Worm (Caenorhabditis elegans) whole organism, young adult: ENCODE data around the gene B0280.9.
"Not testable (repeated sequence)": the region's sequence is repeated elsewhere in the genome, so short reads cannot be mapped to it uniquely, and the experiment has no call there.

Source experiments
- B0261.1 ChIP-seq: sonication (generic microtip); optimal IDR thresholded peaks from 2 replicates; lab custom pipeline; 2016; ENCODE audit warnings: mild to moderate bottlenecking, missing genetic modification characterization, moderate library complexity, missing compliant biosample characterization
- D2030.7 ChIP-seq: fragments of 200-800 bp; sonication (Bioruptor generic); IDR thresholded peaks from 2 replicates; pipeline ENCODE4 v1.3.6; 2022; ENCODE audit warnings: missing genetic modification reagents, missing genetic modification characterization, missing compliant biosample characterization
- F10E7.11 ChIP-seq: sonication (generic microtip); optimal IDR thresholded peaks from 2 replicates; lab custom pipeline; 2017; ENCODE audit warnings: mild to moderate bottlenecking, missing genetic modification characterization, moderate library complexity, missing compliant biosample characterization
- F37B4.10 ChIP-seq: fragments of 200-800 bp; sonication (Bioruptor generic); IDR thresholded peaks from 2 replicates; pipeline ENCODE4 v1.3.6; 2022; ENCODE audit warnings: missing genetic modification characterization, missing compliant biosample characterization
- Y53F4B.3 ChIP-seq: fragments of 200-800 bp; sonication (Bioruptor generic); IDR thresholded peaks from 2 replicates; pipeline ENCODE4 v1.3.6; 2022; ENCODE audit warnings: missing genetic modification reagents, missing genetic modification characterization, missing compliant biosample characterization
- Y53G8AR.9 ChIP-seq: fragments of 200-800 bp; sonication (Bioruptor generic); conservative IDR thresholded peaks from 2 replicates; pipeline ENCODE4 v1.3.6; 2022; ENCODE audit warnings: missing genetic modification reagents, missing genetic modification characterization, missing compliant biosample characterization
- Y56A3A.18 ChIP-seq: fragments of 200-800 bp; sonication (Bioruptor generic); IDR thresholded peaks from 2 replicates; pipeline ENCODE4 v1.3.6; 2022; ENCODE audit warnings: missing genetic modification reagents, missing genetic modification characterization, missing compliant biosample characterization
- ZK185.1 ChIP-seq: sonication (generic microtip); optimal IDR thresholded peaks from 2 replicates; lab custom pipeline; 2016; ENCODE audit warnings: mild to moderate bottlenecking, missing genetic modification characterization, missing compliant biosample characterization; ENCODE audit not compliant: poor library complexity, severe bottlenecking
- ama-1 ChIP-seq, 3 experiments: fragments of 150-350 bp in 1 of 3; sonication (generic microtip) in 2 of 3; optimal IDR thresholded peaks; 2 replicates each; lab custom pipeline; 2014 to 2018; ENCODE audit warnings: missing biosample characterization in 2 of 3, missing genetic modification characterization in 2 of 3, missing genetic modification reagents in 2 of 3
- atf-7 ChIP-seq: sonication (generic microtip); optimal IDR thresholded peaks from 2 replicates; lab custom pipeline; 2017; ENCODE audit warnings: mild to moderate bottlenecking, missing genetic modification characterization, missing compliant biosample characterization
- attf-3 ChIP-seq: fragments of 200-800 bp; sonication (Bioruptor generic); conservative IDR thresholded peaks from 2 replicates; pipeline ENCODE4 v1.3.6; 2022; ENCODE audit warnings: missing genetic modification reagents, missing genetic modification characterization, missing compliant biosample characterization
- cebp-2 ChIP-seq: fragments of 200-800 bp; sonication (Bioruptor generic); IDR thresholded peaks from 2 replicates; pipeline ENCODE4 v1.3.6; 2022; ENCODE audit warnings: missing genetic modification characterization, missing compliant biosample characterization
- ceh-100 ChIP-seq: fragments of 200-800 bp; sonication (Bioruptor generic); IDR thresholded peaks from 2 replicates; pipeline ENCODE4 v1.3.6; 2022; ENCODE audit warnings: missing genetic modification reagents, missing genetic modification characterization, missing compliant biosample characterization
- ceh-79 ChIP-seq: sonication (generic microtip); optimal IDR thresholded peaks from 2 replicates; lab custom pipeline; 2017; ENCODE audit warnings: mild to moderate bottlenecking, missing genetic modification characterization, missing compliant biosample characterization
- chd-7 ChIP-seq: sonication (generic microtip); optimal IDR thresholded peaks from 2 replicates; lab custom pipeline; 2016; ENCODE audit warnings: mild to moderate bottlenecking, missing genetic modification characterization, moderate library complexity, missing compliant biosample characterization
- ekl-4 ChIP-seq: fragments of 200-800 bp; sonication (Bioruptor generic); IDR thresholded peaks from 2 replicates; pipeline ENCODE4 v1.3.6; 2022; ENCODE audit warnings: missing genetic modification reagents, missing genetic modification characterization, missing compliant biosample characterization
- him-1 ChIP-seq: sonication (generic microtip); optimal IDR thresholded peaks from 2 replicates; lab custom pipeline; 2016; ENCODE audit warnings: missing genotype, missing genetic modification reagents, missing genetic modification characterization, missing compliant biosample characterization
- hlh-12 ChIP-seq: sonication (generic microtip); optimal IDR thresholded peaks from 2 replicates; lab custom pipeline; 2016; ENCODE audit warnings: missing genetic modification characterization, missing compliant biosample characterization
- hlh-26 ChIP-seq: fragments of 200-800 bp; sonication (Bioruptor generic); conservative IDR thresholded peaks from 2 replicates; pipeline ENCODE4 v1.3.6; 2022; ENCODE audit warnings: missing genetic modification reagents, missing genetic modification characterization, missing compliant biosample characterization
- hrde-1 ChIP-seq: sonication (generic microtip); optimal IDR thresholded peaks from 2 replicates; lab custom pipeline; 2016; ENCODE audit warnings: missing genetic modification characterization, mild to moderate bottlenecking, missing compliant biosample characterization, moderate library complexity, missing genotype, missing genetic modification reagents, borderline replicate concordance
- hsf-1 ChIP-seq: fragments of 200-800 bp; sonication (Bioruptor generic); IDR thresholded peaks from 2 replicates; pipeline ENCODE4 v1.3.6; 2022; ENCODE audit warnings: missing genetic modification reagents, missing genetic modification characterization, missing compliant biosample characterization
- let-607 ChIP-seq, 2 experiments: fragments of 200-800 bp in 1 of 2; sonication (Bioruptor generic) in 1 of 2; sonication (generic microtip) in 1 of 2; optimal IDR thresholded peaks; 2 replicates each; lab custom pipeline; 2016 to 2018; ENCODE audit warnings: mild to moderate bottlenecking in 2 of 2, missing compliant biosample characterization in 2 of 2, missing genetic modification characterization in 2 of 2, moderate library complexity in 2 of 2, missing genotype in 1 of 2
- lin-40 ChIP-seq: sonication (generic microtip); optimal IDR thresholded peaks from 2 replicates; lab custom pipeline; 2016; ENCODE audit warnings: missing genetic modification characterization, mild to moderate bottlenecking, missing compliant biosample characterization, missing genotype, missing genetic modification reagents
- lin-54 ChIP-seq: fragments of 200-800 bp; sonication (Bioruptor generic); optimal IDR thresholded peaks from 2 replicates; lab custom pipeline; 2018; ENCODE audit warnings: mild to moderate bottlenecking, missing genetic modification characterization, missing compliant biosample characterization
- mcd-1 ChIP-seq: fragments of 200-800 bp; sonication (Bioruptor generic); IDR thresholded peaks from 2 replicates; pipeline ENCODE4 v1.3.6; 2022; ENCODE audit warnings: missing genetic modification reagents, missing genetic modification characterization, missing compliant biosample characterization
- nfya-1 ChIP-seq: sonication (generic microtip); optimal IDR thresholded peaks from 2 replicates; lab custom pipeline; 2017; ENCODE audit warnings: antibody characterized with exemption, missing compliant biosample characterization, missing genetic modification characterization, borderline replicate concordance; ENCODE audit not compliant: insufficient read depth
- nfya-2 ChIP-seq: fragments of 200-800 bp; sonication (Bioruptor generic); IDR thresholded peaks from 2 replicates; pipeline ENCODE4 v1.3.6; 2022; ENCODE audit warnings: missing genetic modification reagents, missing genetic modification characterization, missing compliant biosample characterization
- nfyb-1 ChIP-seq: fragments of 200-800 bp; sonication (Bioruptor generic); IDR thresholded peaks from 2 replicates; pipeline ENCODE4 v1.3.6; 2022; ENCODE audit warnings: missing genetic modification reagents, missing genetic modification characterization, missing compliant biosample characterization
- nhr-80 ChIP-seq: sonication (generic microtip); optimal IDR thresholded peaks from 2 replicates; lab custom pipeline; 2016; ENCODE audit warnings: missing genetic modification characterization, missing compliant biosample characterization
- pbrm-1 ChIP-seq: fragments of 200-800 bp; sonication (Bioruptor generic); IDR thresholded peaks from 2 replicates; pipeline ENCODE4 v1.3.6; 2022; ENCODE audit warnings: missing genetic modification reagents, missing genetic modification characterization, missing compliant biosample characterization
- repo-1 ChIP-seq: sonication (generic microtip); optimal IDR thresholded peaks from 2 replicates; lab custom pipeline; 2017; ENCODE audit warnings: mild to moderate bottlenecking, missing genetic modification characterization, missing compliant biosample characterization
- snpc-1.1 ChIP-seq: sonication (generic microtip); optimal IDR thresholded peaks from 2 replicates; lab custom pipeline; 2017; ENCODE audit warnings: missing genetic modification characterization, mild to moderate bottlenecking, missing compliant biosample characterization, antibody characterized with exemption, moderate library complexity, missing genotype, missing genetic modification reagents; ENCODE audit not compliant: insufficient read depth
- sptf-2 ChIP-seq: fragments of 200-800 bp; sonication (Bioruptor generic); optimal IDR thresholded peaks from 2 replicates; lab custom pipeline; 2018; ENCODE audit warnings: mild to moderate bottlenecking, missing genetic modification characterization, missing compliant biosample characterization
- tbp1 ChIP-seq: fragments of 200-800 bp; sonication (Bioruptor generic); optimal IDR thresholded peaks from 2 replicates; lab custom pipeline; 2018; ENCODE audit warnings: mild to moderate bottlenecking, missing genetic modification characterization, missing compliant biosample characterization
- tbx-9 ChIP-seq: sonication (generic microtip); optimal IDR thresholded peaks from 2 replicates; lab custom pipeline; 2016; ENCODE audit warnings: borderline replicate concordance, missing genetic modification characterization, inconsistent platforms, missing compliant biosample characterization
- tlf-1 ChIP-seq: fragments of 200-800 bp; sonication (Bioruptor generic); optimal IDR thresholded peaks from 2 replicates; lab custom pipeline; 2018; ENCODE audit warnings: mild to moderate bottlenecking, missing genetic modification characterization, missing compliant biosample characterization
- ztf-18 ChIP-seq: sonication (generic microtip); optimal IDR thresholded peaks from 2 replicates; lab custom pipeline; 2016; ENCODE audit warnings: missing genotype, mild to moderate bottlenecking, missing genetic modification characterization, missing compliant biosample characterization
- ztf-22 ChIP-seq: fragments of 200-800 bp; sonication (Bioruptor generic); optimal IDR thresholded peaks from 2 replicates; lab custom pipeline; 2018; ENCODE audit warnings: mild to moderate bottlenecking, missing genetic modification characterization, moderate library complexity, missing compliant biosample characterization

B0280.9 gene

DNA sequence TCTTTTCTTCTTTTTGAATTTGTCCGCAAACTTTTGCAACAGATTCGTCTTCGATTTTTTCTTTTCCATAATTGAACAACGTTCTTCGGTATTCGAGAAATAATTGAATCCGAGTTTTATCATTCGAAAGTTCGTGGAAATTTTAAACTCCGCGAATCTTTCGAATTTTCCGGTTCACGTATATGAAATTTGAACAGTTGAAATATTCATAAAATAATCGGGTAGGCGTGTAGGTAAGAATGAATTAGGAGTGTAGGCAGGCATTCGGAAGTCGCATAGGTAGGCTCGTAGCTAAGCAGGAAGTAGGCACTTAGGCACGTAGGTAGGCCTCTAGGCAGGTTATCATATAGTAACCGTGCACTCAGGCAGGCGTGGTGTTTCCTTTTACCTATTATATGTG is 15.5 kb upstream of the B0280.9 start, which contains the start of gene B0280.11:
Gene B0280.11, minus strand, starts transcription at position 101 of the 400 bp plus-strand sequence.
- TF ChIP-seq tbp1 (GFP tag; lab: Kevin White, UChicago) (no peak), snpc-1.1 (no peak), Y53F4B.3 (GFP tag; lab: Robert Waterston, UW) (no peak), ceh-79 (no peak), ztf-18 (tag; lab: Kevin White, UChicago) (no peak), ama-1 (optimal IDR thresholded peaks at IDR 0.05; lab: Kevin White, UChicago) (no peak), ama-1 (GFP tag; optimal IDR thresholded peaks at IDR 0.05; lab: Kevin White, UChicago) (no peak), hlh-26 (GFP tag; lab: Robert Waterston, UW) (no peak)

DNA sequence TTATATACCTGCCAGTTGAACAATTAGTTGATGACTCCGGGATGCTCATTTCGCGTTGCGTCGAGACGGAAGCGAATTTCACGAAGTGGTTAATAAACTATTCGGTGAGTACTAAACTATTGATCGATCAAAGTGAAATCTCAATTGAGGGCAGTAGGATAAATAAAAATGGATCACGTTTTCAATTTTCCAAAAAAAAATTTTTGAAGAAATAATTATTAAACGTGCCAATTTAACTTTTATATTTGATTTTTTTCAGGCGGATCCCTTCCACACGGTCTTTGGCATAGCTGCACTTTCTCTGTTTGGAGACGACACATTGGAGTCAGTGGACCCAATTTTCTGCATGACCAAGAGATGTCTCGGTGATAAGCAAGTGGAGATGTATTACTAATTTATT is 13.3 kb upstream of the B0280.9 start, which contains the start of gene B0280.17:
Gene B0280.17, minus strand, starts transcription at position 101 of the 400 bp plus-strand sequence.
- TF ChIP-seq Y53F4B.3 (GFP tag; lab: Robert Waterston, UW) (no peak), hlh-12 (tag; lab: Kevin White, UChicago) (no peak), tlf-1 (GFP tag; lab: Kevin White, UChicago) (no peak)

DNA sequence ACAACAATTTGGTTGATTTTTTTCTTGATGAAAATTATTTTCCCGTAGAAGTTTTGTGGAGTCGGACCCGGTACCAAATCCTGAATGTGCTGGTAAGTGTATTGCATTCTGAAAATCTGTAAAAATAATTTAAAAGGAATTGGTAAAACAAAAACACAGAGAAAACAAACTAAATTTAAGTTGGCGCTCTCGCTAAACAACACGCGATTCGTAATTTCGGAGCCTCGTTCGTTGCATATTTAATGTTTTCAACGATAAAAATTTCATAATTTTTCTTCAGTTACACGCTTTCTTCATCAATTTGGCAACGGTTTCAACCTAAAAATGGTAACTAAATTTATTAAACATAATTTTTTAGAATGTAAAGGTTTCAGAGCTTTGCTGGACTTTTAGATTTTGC is 10.9 kb upstream of the B0280.9 start, which contains the start of the genes pot-1 and ggtb-1:
Gene pot-1, minus strand, starts transcription at position 120 of the 400 bp plus-strand sequence.
Gene ggtb-1, plus strand, starts transcription at position 208 of the 400 bp plus-strand sequence.
- TF ChIP-seq Y56A3A.18 (GFP tag; lab: Robert Waterston, UW) (no peak), attf-3 (peak; percentile 91), lin-54 (GFP tag; lab: Kevin White, UChicago) (peak; percentile 14)

DNA sequence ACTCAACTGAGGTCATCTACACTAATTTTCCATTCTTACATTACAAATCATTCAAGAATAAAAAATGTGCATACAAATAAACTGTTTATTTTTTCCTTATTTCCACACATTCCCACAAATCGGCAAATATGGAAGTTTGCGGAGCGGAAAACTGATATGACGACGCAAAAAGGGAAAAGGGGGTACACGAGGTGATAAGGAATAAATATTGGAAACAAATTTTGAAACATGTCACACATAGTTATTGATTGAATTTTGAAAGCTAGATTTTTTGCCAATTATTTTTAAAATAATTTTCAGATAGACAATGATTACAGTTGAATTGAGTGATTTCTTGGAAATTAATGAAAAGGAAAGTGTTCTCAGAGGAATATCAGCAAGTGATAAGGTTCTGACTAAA is 5.9 kb upstream of the B0280.9 start, which contains the start of gene viro-2:
Gene viro-2, plus strand, starts transcription at position 301 of the 400 bp plus-strand sequence.
- not testable (repeated sequence) for TF ChIP-seq Y53G8AR.9 (GFP tag; lab: Robert Waterston, UW); tbx-9 (tag; lab: Kevin White, UChicago); mcd-1

DNA sequence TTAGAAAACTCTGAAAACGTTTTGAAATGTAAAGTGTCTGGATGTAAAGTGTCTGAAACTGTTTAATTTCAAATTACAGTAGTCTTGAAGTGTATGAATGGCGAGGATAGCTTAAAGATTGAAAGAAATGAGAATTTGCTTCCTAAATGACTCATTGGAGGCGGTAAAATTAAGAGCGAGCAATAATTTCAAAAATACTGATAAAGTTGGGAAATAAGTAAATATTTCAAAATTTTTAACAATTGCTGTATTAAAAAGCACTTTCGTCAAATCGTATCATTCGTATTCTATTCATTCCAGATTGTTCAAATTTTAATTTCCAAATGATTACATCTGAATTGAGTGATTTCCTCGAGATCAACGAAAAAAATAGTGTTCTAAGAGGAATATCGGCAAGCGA is 1.7 kb upstream of the B0280.9 start, which contains the start of gene B0280.2:
Gene B0280.2, plus strand, starts transcription at position 301 of the 400 bp plus-strand sequence.
- no peak for TF ChIP-seq pbrm-1 (GFP tag; lab: Robert Waterston, UW)
- TF ChIP-seq D2030.7 (GFP tag; lab: Robert Waterston, UW) = no peak
- TF ChIP-seq hrde-1 = no peak
- TF ChIP-seq ekl-4 = no peak
- TF ChIP-seq sptf-2 (GFP tag; lab: Kevin White, UChicago) = no peak
- TF ChIP-seq nfya-1 (tag; lab: Kevin White, UChicago) = no peak
- TF ChIP-seq hlh-26 (GFP tag; lab: Robert Waterston, UW) = no peak
- no peak for TF ChIP-seq ZK185.1
- TF ChIP-seq F37B4.10 (GFP tag; lab: Robert Waterston, UW) = no peak
- no peak for TF ChIP-seq B0261.1 (tag; lab: Kevin White, UChicago)
- TF ChIP-seq ztf-22 (GFP tag; lab: Kevin White, UChicago) = no peak
- no peak for TF ChIP-seq ceh-100

DNA sequence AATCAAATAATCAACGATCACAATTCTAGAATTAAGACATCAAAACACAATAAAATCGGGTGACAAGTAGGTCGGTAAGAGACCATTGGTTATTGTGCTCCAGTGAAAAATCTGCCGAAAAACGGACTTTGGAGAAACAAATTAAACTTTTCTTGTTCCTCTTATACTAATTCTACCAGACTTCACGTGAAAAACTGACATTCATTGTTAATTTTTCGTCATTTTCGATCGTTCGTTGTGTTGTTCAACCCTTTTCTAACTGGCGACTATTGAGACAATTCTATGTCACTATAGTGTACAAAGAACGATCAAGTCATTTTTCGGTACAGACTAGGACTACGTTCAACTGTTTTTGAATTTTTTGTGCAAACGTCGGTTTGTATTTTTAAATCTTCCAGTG is 2.2 kb downstream of the B0280.9 start:
- 0 out of 2 replicates have a peak, but pooled peaks have one; percentile 37 for TF ChIP-seq hsf-1 (GFP tag; lab: Robert Waterston, UW)
- TF ChIP-seq Y53G8AR.9 (GFP tag; lab: Robert Waterston, UW) = 0 out of 2 replicates have a peak, but pooled peaks have one; percentile 13
- TF ChIP-seq nfya-2 (GFP tag; lab: Robert Waterston, UW) = no peak
- TF ChIP-seq him-1 (tag; lab: Kevin White, UChicago) = peak; percentile 51
- TF ChIP-seq lin-40 (tag; lab: Kevin White, UChicago) = peak; percentile 29
- peak; percentile 15 for TF ChIP-seq chd-7
- no peak for TF ChIP-seq cebp-2
- TF ChIP-seq let-607 (tag; optimal IDR thresholded peaks at IDR 0.05; lab: Kevin White, UChicago) = peak in 1 of 2 experiments; percentile 35
- TF ChIP-seq nhr-80 (tag; lab: Kevin White, UChicago) = peak; percentile 25
- TF ChIP-seq repo-1 (tag; lab: Kevin White, UChicago) = peak; percentile 16
- no peak for TF ChIP-seq F10E7.11 (tag; lab: Kevin White, UChicago)
- no peak for TF ChIP-seq nfyb-1
- peak; percentile 5 for TF ChIP-seq atf-7 (tag; lab: Kevin White, UChicago)
- TF ChIP-seq hlh-12 (tag; lab: Kevin White, UChicago) = no peak
